Fruit fly (Drosophila melanogaster) whole organism, embryonic: ENCODE results near the gene Acp29AB.
A peak's percentile ranks its signal among the peaks of the same experiment; 100 is the strongest.

Experiments used
- B-H1 ChIP-seq: fragments of 200-800 bp; sonication (Bioruptor generic); IDR thresholded peaks from 3 replicates; pipeline ENCODE4 v1.3.6; 2022; ENCODE audit warnings: missing biosample characterization, missing genetic modification characterization
- CG10565 ChIP-seq: fragments of 200-800 bp; sonication (Bioruptor generic); optimal IDR thresholded peaks from 3 replicates; lab custom pipeline; 2016; ENCODE audit warnings: missing biosample characterization, mild to moderate bottlenecking, missing genetic modification characterization
- CG11093 ChIP-seq: fragments of 200-800 bp; sonication (Bioruptor generic); IDR thresholded peaks from 3 replicates; pipeline ENCODE4 v1.3.6; 2022; ENCODE audit warnings: missing biosample characterization, missing genetic modification characterization
- CG11695 ChIP-seq: fragments of 200-800 bp; sonication (Bioruptor generic); IDR thresholded peaks from 3 replicates; pipeline ENCODE4 v1.3.6; 2022; ENCODE audit warnings: missing biosample characterization, missing genetic modification characterization
- CG12391 ChIP-seq: fragments of 200-800 bp; sonication (Bioruptor generic); optimal IDR thresholded peaks from 3 replicates; lab custom pipeline; 2018; ENCODE audit warnings: missing biosample characterization, mild to moderate bottlenecking, missing genetic modification characterization, moderate library complexity
- CG15011 ChIP-seq: fragments of 200-800 bp; sonication (Bioruptor generic); optimal IDR thresholded peaks from 3 replicates; lab custom pipeline; 2018; ENCODE audit warnings: missing biosample characterization, mild to moderate bottlenecking, missing genetic modification characterization
- CG15479 ChIP-seq: fragments of 200-800 bp; sonication (Bioruptor generic); optimal IDR thresholded peaks from 3 replicates; lab custom pipeline; 2019; ENCODE audit warnings: missing biosample characterization, mild to moderate bottlenecking, missing genetic modification characterization, moderate library complexity
- CG15696 ChIP-seq: fragments of 200-800 bp; sonication (Bioruptor generic); optimal IDR thresholded peaks from 2 replicates; lab custom pipeline; 2019; ENCODE audit warnings: missing biosample characterization, mild to moderate bottlenecking, missing genetic modification characterization, moderate library complexity
- CG17328 ChIP-seq: fragments of 200-800 bp; sonication (Bioruptor generic); IDR thresholded peaks from 2 replicates; pipeline ENCODE4 v1.3.6; 2022; ENCODE audit warnings: missing biosample characterization, missing genetic modification characterization
- CG31224 ChIP-seq: fragments of 200-800 bp; sonication (Bioruptor generic); IDR thresholded peaks from 2 replicates; pipeline ENCODE4 v1.3.6; 2022; ENCODE audit warnings: missing biosample characterization, missing genetic modification characterization
- CG7372 ChIP-seq: fragments of 200-800 bp; sonication (Bioruptor generic); IDR thresholded peaks from 2 replicates; pipeline ENCODE4 v1.3.6; 2022; ENCODE audit warnings: missing biosample characterization, missing genetic modification characterization
- CG8089 ChIP-seq: fragments of 200-800 bp; sonication (Bioruptor generic); optimal IDR thresholded peaks from 3 replicates; lab custom pipeline; 2016; ENCODE audit warnings: missing biosample characterization, missing genetic modification characterization
- CTCF ChIP-seq: fragments of 200-800 bp; sonication (Bioruptor generic); optimal IDR thresholded peaks from 2 replicates; lab custom pipeline; 2017; ENCODE audit warnings: missing biosample characterization, mild to moderate bottlenecking, missing genetic modification characterization, moderate library complexity
- Dll ChIP-seq: fragments of 200-800 bp; sonication (Bioruptor generic); IDR thresholded peaks from 4 replicates; pipeline ENCODE4 v1.3.6; 2022; ENCODE audit warnings: missing biosample characterization, missing genetic modification characterization; ENCODE audit not compliant: partially characterized antibody
- Elba2 ChIP-seq: fragments of 200-800 bp; sonication (Bioruptor generic); optimal IDR thresholded peaks from 3 replicates; lab custom pipeline; 2016; ENCODE audit warnings: missing biosample characterization, missing genetic modification characterization
- HLHmδ ChIP-seq: fragments of 200-800 bp; sonication (Bioruptor generic); optimal IDR thresholded peaks from 2 replicates; lab custom pipeline; 2018; ENCODE audit warnings: missing biosample characterization, mild to moderate bottlenecking, missing genetic modification characterization, moderate library complexity
- Hr51 ChIP-seq, 2 experiments: fragments of 200-800 bp; sonication (Bioruptor generic); optimal IDR thresholded peaks; 2 replicates in 1 of 2; 3 replicates in 1 of 2; lab custom pipeline; 2016 to 2018; ENCODE audit warnings: missing biosample characterization in 2 of 2, missing genetic modification characterization in 2 of 2, mild to moderate bottlenecking in 1 of 2, moderate library complexity in 1 of 2
- Lhr ChIP-seq: fragments of 200-800 bp; sonication (Bioruptor generic); optimal IDR thresholded peaks from 3 replicates; lab custom pipeline; 2017; ENCODE audit warnings: mild to moderate bottlenecking, missing biosample characterization, missing genetic modification reagents, missing genetic modification characterization
- Lim3 ChIP-seq: fragments of 200-800 bp; sonication (Bioruptor generic); IDR thresholded peaks from 2 replicates; pipeline ENCODE4 v1.3.6; 2022; ENCODE audit warnings: missing biosample characterization, missing genetic modification characterization
- Myb ChIP-seq: fragments of 200-800 bp; sonication (Bioruptor generic); optimal IDR thresholded peaks from 2 replicates; lab custom pipeline; 2016; ENCODE audit warnings: missing biosample characterization, missing genetic modification characterization
- NfI ChIP-seq: fragments of 200-800 bp; sonication (Bioruptor generic); optimal IDR thresholded peaks from 3 replicates; lab custom pipeline; 2018; ENCODE audit warnings: missing biosample characterization, mild to moderate bottlenecking, missing genetic modification characterization, moderate library complexity
- Opbp ChIP-seq: fragments of 200-800 bp; sonication (Bioruptor generic); IDR thresholded peaks from 3 replicates; pipeline ENCODE4 v1.3.6; 2022; ENCODE audit warnings: missing biosample characterization, missing genetic modification characterization; ENCODE audit not compliant: partially characterized antibody
- Side ChIP-seq: fragments of 200-800 bp; sonication (Bioruptor generic); optimal IDR thresholded peaks from 2 replicates; lab custom pipeline; 2016; ENCODE audit warnings: missing biosample characterization, missing genetic modification characterization
- Sox102F ChIP-seq: fragments of 200-800 bp; sonication (Bioruptor generic); optimal IDR thresholded peaks from 2 replicates; lab custom pipeline; 2018; ENCODE audit warnings: missing biosample characterization, mild to moderate bottlenecking, missing genetic modification characterization, moderate library complexity
- Ssrp ChIP-seq: fragments of 200-800 bp; sonication (Bioruptor generic); optimal IDR thresholded peaks from 2 replicates; lab custom pipeline; 2018; ENCODE audit warnings: missing biosample characterization, mild to moderate bottlenecking, missing genetic modification characterization, moderate library complexity
- YL-1 ChIP-seq: fragments of 200-800 bp; sonication (Bioruptor generic); optimal IDR thresholded peaks from 3 replicates; lab custom pipeline; 2017; ENCODE audit warnings: missing biosample characterization, mild to moderate bottlenecking, missing genetic modification characterization
- amos ChIP-seq: fragments of 200-800 bp; sonication (Bioruptor generic); IDR thresholded peaks from 2 replicates; pipeline ENCODE4 v1.3.6; 2022; ENCODE audit warnings: missing biosample characterization, missing genetic modification characterization; ENCODE audit not compliant: partially characterized antibody
- ase ChIP-seq: fragments of 200-800 bp; sonication (Bioruptor generic); IDR thresholded peaks from 3 replicates; pipeline ENCODE4 v1.3.6; 2022; ENCODE audit warnings: missing biosample characterization, missing genetic modification characterization
- az2 ChIP-seq: fragments of 200-800 bp; sonication (Bioruptor generic); optimal IDR thresholded peaks from 3 replicates; lab custom pipeline; 2016; ENCODE audit warnings: missing biosample characterization, missing genetic modification characterization
- crc ChIP-seq: fragments of 200-800 bp; sonication (Bioruptor generic); optimal IDR thresholded peaks from 2 replicates; lab custom pipeline; 2016; ENCODE audit warnings: missing biosample characterization, missing genetic modification characterization
- crp ChIP-seq, 2 experiments: fragments of 200-800 bp; sonication (Bioruptor generic); optimal IDR thresholded peaks; 2 replicates in 1 of 2; 3 replicates in 1 of 2; lab custom pipeline; 2017; ENCODE audit warnings: missing biosample characterization in 2 of 2, missing genetic modification characterization in 2 of 2, mild to moderate bottlenecking in 1 of 2, moderate library complexity in 1 of 2
- disco-r ChIP-seq: fragments of 200-800 bp; sonication (Bioruptor generic); optimal IDR thresholded peaks from 2 replicates; lab custom pipeline; 2016; ENCODE audit warnings: missing biosample characterization, missing genetic modification characterization
- emc ChIP-seq: fragments of 200-800 bp; sonication (Bioruptor generic); optimal IDR thresholded peaks from 2 replicates; lab custom pipeline; 2016; ENCODE audit warnings: missing biosample characterization, missing genetic modification characterization
- esg ChIP-seq: fragments of 200-800 bp; sonication (Bioruptor generic); conservative IDR thresholded peaks from 2 replicates; pipeline ENCODE4 v1.3.6; 2022; ENCODE audit warnings: missing biosample characterization, missing genetic modification characterization
- gcm2 ChIP-seq: fragments of 200-800 bp; sonication (Bioruptor generic); optimal IDR thresholded peaks from 2 replicates; lab custom pipeline; 2016; ENCODE audit warnings: missing biosample characterization, missing genetic modification characterization
- gfzf ChIP-seq: fragments of 200-800 bp; sonication (Bioruptor generic); optimal IDR thresholded peaks from 2 replicates; lab custom pipeline; 2016; ENCODE audit warnings: missing biosample characterization, mild to moderate bottlenecking, missing genetic modification characterization, moderate library complexity
- gro ChIP-seq: fragments of 200-800 bp; sonication (Bioruptor generic); optimal IDR thresholded peaks from 2 replicates; lab custom pipeline; 2016; ENCODE audit warnings: missing biosample characterization, missing genetic modification characterization
- ind ChIP-seq: fragments of 200-800 bp; sonication (Bioruptor generic); optimal IDR thresholded peaks from 3 replicates; lab custom pipeline; 2016; ENCODE audit warnings: missing biosample characterization, missing genetic modification characterization
- insv ChIP-seq, 2 experiments: fragments of 200-800 bp; sonication (Bioruptor generic); optimal IDR thresholded peaks; 3 replicates each; lab custom pipeline; 2016 to 2018; ENCODE audit warnings: missing biosample characterization in 2 of 2, missing genetic modification characterization in 2 of 2
- kah ChIP-seq: fragments of 200-800 bp; sonication (Bioruptor generic); optimal IDR thresholded peaks from 2 replicates; lab custom pipeline; 2018; ENCODE audit warnings: missing biosample characterization, mild to moderate bottlenecking, missing genetic modification characterization
- lilli ChIP-seq: fragments of 200-800 bp; sonication (Bioruptor generic); optimal IDR thresholded peaks from 3 replicates; lab custom pipeline; 2016; ENCODE audit warnings: missing biosample characterization, missing genetic modification characterization
- mirr ChIP-seq: fragments of 200-800 bp; sonication (Bioruptor generic); optimal IDR thresholded peaks from 3 replicates; lab custom pipeline; 2018; ENCODE audit warnings: missing biosample characterization, mild to moderate bottlenecking, missing genetic modification characterization
- mld ChIP-seq: fragments of 200-800 bp; sonication (Bioruptor generic); IDR thresholded peaks from 3 replicates; pipeline ENCODE4 v1.3.6; 2022; ENCODE audit warnings: missing biosample characterization, missing genetic modification characterization; ENCODE audit not compliant: partially characterized antibody
- nmo ChIP-seq: fragments of 200-800 bp; sonication (Bioruptor generic); optimal IDR thresholded peaks from 2 replicates; lab custom pipeline; 2018; ENCODE audit warnings: missing biosample characterization, mild to moderate bottlenecking, missing genetic modification characterization, moderate library complexity
- repo ChIP-seq: fragments of 200-800 bp; sonication (Bioruptor generic); optimal IDR thresholded peaks from 2 replicates; lab custom pipeline; 2016; ENCODE audit warnings: missing biosample characterization, missing genetic modification characterization
- sens ChIP-seq: fragments of 200-800 bp; sonication (Bioruptor generic); peaks from one replicate; lab custom pipeline; 2016; ENCODE audit warnings: missing biosample characterization, missing genetic modification characterization
- sisA ChIP-seq: fragments of 200-800 bp; sonication (Bioruptor generic); IDR thresholded peaks from 2 replicates; pipeline ENCODE4 v1.3.6; 2022; ENCODE audit warnings: missing biosample characterization, missing genetic modification characterization
- trh ChIP-seq: fragments of 200-800 bp; sonication (Bioruptor generic); optimal IDR thresholded peaks from 2 replicates; lab custom pipeline; 2016; ENCODE audit warnings: missing biosample characterization, missing genetic modification characterization
- tx ChIP-seq: fragments of 200-800 bp; sonication (Bioruptor generic); optimal IDR thresholded peaks from 2 replicates; lab custom pipeline; 2016; ENCODE audit warnings: missing biosample characterization, missing genetic modification characterization
- vfl ChIP-seq: fragments of 200-800 bp; sonication (Bioruptor generic); optimal IDR thresholded peaks from 2 replicates; lab custom pipeline; 2016; ENCODE audit warnings: missing biosample characterization, missing genetic modification characterization

The Acp29AB gene

DNA sequence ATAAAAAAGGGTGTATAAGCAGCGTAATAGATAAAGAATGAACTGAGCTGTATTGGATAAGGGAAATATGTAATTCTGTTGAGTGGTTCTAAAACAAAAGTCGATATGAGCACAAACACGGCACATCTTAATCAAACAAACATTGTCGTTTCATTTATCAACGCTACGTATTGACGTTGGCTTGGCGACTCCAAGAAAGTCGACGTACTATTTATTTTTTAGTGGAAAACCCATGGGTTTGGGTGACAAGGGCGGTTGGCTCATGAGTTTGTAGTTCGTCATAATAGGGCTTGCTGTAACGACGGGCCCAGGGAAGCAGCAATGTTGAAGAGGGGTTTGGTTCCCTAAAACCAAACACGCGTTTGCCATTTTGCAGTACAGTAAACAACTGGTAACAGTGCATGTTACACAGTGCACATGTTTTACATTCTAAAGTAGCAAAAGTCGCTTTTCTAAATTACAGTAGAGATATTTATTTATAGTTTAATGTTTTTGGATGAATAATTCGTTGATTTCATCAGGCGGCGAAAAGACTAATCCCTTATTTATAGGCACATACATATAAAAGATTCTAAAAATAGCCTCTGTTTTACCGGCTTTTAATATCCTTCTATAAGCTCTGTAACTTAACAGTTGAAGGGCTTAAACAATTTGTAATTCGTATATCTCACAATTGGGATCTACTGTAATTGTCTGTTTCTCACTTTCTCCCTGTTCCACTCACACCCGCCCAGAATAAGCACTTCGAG is 31.6 kb downstream of the Acp29AB start (continued):
- TF ChIP-seq crp (GFP tag; optimal IDR thresholded peaks at IDR 0.05; lab: Kevin White, UChicago), result no peak
- TF ChIP-seq gcm2, result no peak
- no peak for TF ChIP-seq trh
- peak; percentile 82 for TF ChIP-seq sens (GFP tag; lab: Kevin White, UChicago)
- no peak for TF ChIP-seq tx (GFP tag; lab: Kevin White, UChicago)
- TF ChIP-seq kah (GFP tag; lab: Kevin White, UChicago), result no peak
- TF ChIP-seq crc (GFP tag; lab: Kevin White, UChicago), result peak; percentile 4
- TF ChIP-seq nmo, result peak; percentile 46
- peak; percentile 46; the same call in 1 of the 2 replicates for TF ChIP-seq CG31224 (GFP tag; lab: Robert Waterston, UW)
- no peak for TF ChIP-seq Lhr (GFP tag; lab: Kevin White, UChicago)
- TF ChIP-seq CG15011, result no peak
- TF ChIP-seq az2, result no peak
- no peak for TF ChIP-seq CTCF (GFP tag; lab: Kevin White, UChicago)
- no peak for TF ChIP-seq gro (GFP tag; lab: Kevin White, UChicago)
- TF ChIP-seq CG11093, result no peak
- no peak for TF ChIP-seq CG15696
- TF ChIP-seq mld, result no peak
- TF ChIP-seq CG12391, result no peak
- no peak for TF ChIP-seq B-H1 (GFP tag; lab: Robert Waterston, UW)
- TF ChIP-seq CG8089, result no peak
- TF ChIP-seq lilli, result no peak
- TF ChIP-seq Ssrp (tag; lab: Kevin White, UChicago), result peak; percentile 17
- no peak for TF ChIP-seq gfzf (GFP tag; lab: Kevin White, UChicago)
- no peak for TF ChIP-seq CG7372 (GFP tag; lab: Robert Waterston, UW)
- TF ChIP-seq esg (GFP tag; lab: Robert Waterston, UW), result no peak
- TF ChIP-seq vfl, result no peak
- no peak for TF ChIP-seq Opbp (GFP tag; lab: Robert Waterston, UW)
- TF ChIP-seq HLHmδ, result no peak
- no peak for TF ChIP-seq emc (GFP tag; lab: Kevin White, UChicago)
- no peak for TF ChIP-seq Side (GFP tag; lab: Kevin White, UChicago)
- TF ChIP-seq CG11695 (GFP tag; lab: Robert Waterston, UW), result no peak
- no peak for TF ChIP-seq Lim3
- no peak for TF ChIP-seq CG17328 (GFP tag; lab: Robert Waterston, UW)
- no peak for TF ChIP-seq CG15479 (GFP tag; lab: Kevin White, UChicago)
- no peak for TF ChIP-seq amos
- peak; percentile 44; the same call in 1 of the 2 replicates for TF ChIP-seq sisA (GFP tag; lab: Robert Waterston, UW)
- TF ChIP-seq Dll (GFP tag; lab: Robert Waterston, UW), result no peak
- TF ChIP-seq disco-r (GFP tag; lab: Kevin White, UChicago), result no peak
- peak in 1 of 2 experiments; percentile 7 for TF ChIP-seq Hr51 (GFP tag; optimal IDR thresholded peaks at IDR 0.05; lab: Kevin White, UChicago)
- 0 out of 3 replicates have a peak, but pooled peaks have one; percentile 14 for TF ChIP-seq ase (GFP tag; lab: Robert Waterston, UW)
- TF ChIP-seq repo, result no peak
- no peak for TF ChIP-seq NfI (GFP tag; lab: Kevin White, UChicago)
- TF ChIP-seq Myb (GFP tag; lab: Kevin White, UChicago), result no peak
- no peak for TF ChIP-seq Elba2 (GFP tag; lab: Kevin White, UChicago)
- TF ChIP-seq CG10565 (GFP tag; lab: Kevin White, UChicago), result no peak
- peak; percentile 20 for TF ChIP-seq Sox102F (GFP tag; lab: Kevin White, UChicago)
- TF ChIP-seq mirr (GFP tag; lab: Kevin White, UChicago), result no peak
- peak; percentile 2 for TF ChIP-seq ind
- TF ChIP-seq insv (GFP tag; optimal IDR thresholded peaks at IDR 0.05; lab: Kevin White, UChicago), result no peak
- no peak for TF ChIP-seq YL-1 (GFP tag; lab: Kevin White, UChicago)
